Worm (Caenorhabditis elegans): ENCODE results near the gene lat-2.

Gene lat-2

ce11 chrII:4376295-4377172, 17.7 kb downstream of the lat-2 start, which contains the start of gene ntl-2 (continued):
- TF ChIP-seq elt-1 (tag; optimal IDR thresholded peaks at IDR 0.05) (peak; percentile 69), nhr-11 (tag; optimal IDR thresholded peaks at IDR 0.05) (peak; percentile 61), mdl-1 (tag; optimal IDR thresholded peaks at IDR 0.05) (peak; percentile 87), fkh-2 (tag; optimal IDR thresholded peaks at IDR 0.05) (no peak), zag-1 (tag; optimal IDR thresholded peaks at IDR 0.05) (peak; percentile 64), nhr-23 (tag; optimal IDR thresholded peaks at IDR 0.05) (peak; percentile 94), nhr-237 (tag; optimal IDR thresholded peaks at IDR 0.05) (no peak), sea-2 (GFP tag; optimal IDR thresholded peaks at IDR 0.05) (no peak)

- TF ChIP-seq nhr-43 (tag; optimal IDR thresholded peaks at IDR 0.05; ENCODE audit: poor library complexity, severe bottlenecking) = no peak
- TF ChIP-seq ceh-28 (tag; optimal IDR thresholded peaks at IDR 0.05) = no peak
- no peak for TF ChIP-seq nfya-1 (tag; optimal IDR thresholded peaks at IDR 0.05; ENCODE audit: insufficient read depth)
- no peak for TF ChIP-seq elt-2 (tag; optimal IDR thresholded peaks at IDR 0.05)
- no peak for TF ChIP-seq nhr-28 (tag; optimal IDR thresholded peaks at IDR 0.05)
- TF ChIP-seq tbx-2 (tag; optimal IDR thresholded peaks at IDR 0.05) = no peak
- TF ChIP-seq fos-1 (tag; optimal IDR thresholded peaks at IDR 0.05) = no peak
- TF ChIP-seq ZK546.5 (tag; optimal IDR thresholded peaks at IDR 0.05) = no peak
- TF ChIP-seq lin-39 (tag; optimal IDR thresholded peaks at IDR 0.05) = no peak
- no peak for TF ChIP-seq unc-62 (GFP tag; optimal IDR thresholded peaks at IDR 0.05)
- no peak for TF ChIP-seq pha-4 (tag; optimal IDR thresholded peaks at IDR 0.05)
- TF ChIP-seq mml-1 (tag; optimal IDR thresholded peaks at IDR 0.05) = no peak
- TF ChIP-seq nhr-67 (tag; optimal IDR thresholded peaks at IDR 0.05) = no peak
- no peak for TF ChIP-seq egl-5 (tag; optimal IDR thresholded peaks at IDR 0.05)
- TF ChIP-seq elt-3 (tag; optimal IDR thresholded peaks at IDR 0.05) = no peak
- TF ChIP-seq fkh-2 (tag; optimal IDR thresholded peaks at IDR 0.05) = no peak
- no peak for TF ChIP-seq unc-39 (tag; optimal IDR thresholded peaks at IDR 0.05)
Measured at ce11 chrII:4378195-4378594, 19.3 kb downstream of the lat-2 start, which contains the start of gene B0286.1. Gene B0286.1, plus strand, starts transcription at chrII:4378495.

ce11 chrII:4383306-4383705, 24.4 kb downstream of the lat-2 start, which contains the start of gene fkh-6:
Gene fkh-6, minus strand, starts transcription at chrII:4383406.
- no peak for TF ChIP-seq aly-2 (tag; optimal IDR thresholded peaks at IDR 0.05)
- no peak for TF ChIP-seq egl-5 (tag; optimal IDR thresholded peaks at IDR 0.05)
- no peak for TF ChIP-seq ceh-28 (tag; optimal IDR thresholded peaks at IDR 0.05)
- TF ChIP-seq eor-1 (tag; optimal IDR thresholded peaks at IDR 0.05) = no peak
- TF ChIP-seq skn-1 (tag; optimal IDR thresholded peaks at IDR 0.05) = no peak
- no peak for TF ChIP-seq ztf-4 (tag; optimal IDR thresholded peaks at IDR 0.05)
- TF ChIP-seq nhr-76 (tag; optimal IDR thresholded peaks at IDR 0.05) = no peak
- TF ChIP-seq ztf-11 (tag; optimal IDR thresholded peaks at IDR 0.05) = no peak
- TF ChIP-seq daf-12 (tag; optimal IDR thresholded peaks at IDR 0.05) = no peak
- TF ChIP-seq ZK546.5 (tag; optimal IDR thresholded peaks at IDR 0.05) = no peak
- TF ChIP-seq pha-4 (tag; optimal IDR thresholded peaks at IDR 0.05) = no peak

- no peak for TF ChIP-seq R02D3.7 (tag; optimal IDR thresholded peaks at IDR 0.05)
- TF ChIP-seq aly-2 (tag; optimal IDR thresholded peaks at IDR 0.05) = no peak
- no peak for TF ChIP-seq daf-12 (tag; optimal IDR thresholded peaks at IDR 0.05)
- TF ChIP-seq nhr-76 (tag; optimal IDR thresholded peaks at IDR 0.05) = no peak
- TF ChIP-seq nhr-12 (tag; optimal IDR thresholded peaks at IDR 0.05) = no peak
- no peak for TF ChIP-seq skn-1 (tag; optimal IDR thresholded peaks at IDR 0.05)
- no peak for TF ChIP-seq zag-1 (tag; optimal IDR thresholded peaks at IDR 0.05)
- TF ChIP-seq nhr-23 (tag; optimal IDR thresholded peaks at IDR 0.05) = no peak
- TF ChIP-seq ceh-28 (tag; optimal IDR thresholded peaks at IDR 0.05) = no peak
- TF ChIP-seq mdl-1 (tag; optimal IDR thresholded peaks at IDR 0.05) = no peak
- no peak for TF ChIP-seq ztf-11 (tag; optimal IDR thresholded peaks at IDR 0.05)
- TF ChIP-seq eor-1 (tag; optimal IDR thresholded peaks at IDR 0.05) = no peak
- no peak for TF ChIP-seq lin-15B (tag; optimal IDR thresholded peaks at IDR 0.05)
Measured at ce11 chrII:4391072-4391471, 32.2 kb downstream of the lat-2 start.
